Worm (Caenorhabditis elegans) whole organism, L2 larva: Measurements from ENCODE around the gene kqt-3.

Source experiments
- C34F6.9 ChIP-seq: fragments of 150-350 bp; optimal IDR thresholded peaks from 2 replicates; lab custom pipeline; 2014; ENCODE audit warnings: missing biosample characterization, missing genetic modification characterization
- F13H6.1 ChIP-seq: sonication (generic microtip); optimal IDR thresholded peaks from 2 replicates; lab custom pipeline; 2016; ENCODE audit warnings: missing genetic modification characterization, missing compliant biosample characterization
- R02D3.7 ChIP-seq: fragments of 150-350 bp; optimal IDR thresholded peaks from 2 replicates; lab custom pipeline; 2014; ENCODE audit warnings: missing biosample characterization, missing genetic modification characterization
- ZK546.5 ChIP-seq: sonication (generic microtip); optimal IDR thresholded peaks from 2 replicates; lab custom pipeline; 2017; ENCODE audit warnings: missing biosample characterization, missing genetic modification characterization
- alr-1 ChIP-seq: fragments of 150-350 bp; optimal IDR thresholded peaks from 2 replicates; lab custom pipeline; 2014; ENCODE audit warnings: missing biosample characterization, missing genetic modification characterization
- aly-2 ChIP-seq: fragments of 150-350 bp; optimal IDR thresholded peaks from 2 replicates; lab custom pipeline; 2014; ENCODE audit warnings: missing biosample characterization, missing genetic modification characterization
- ama-1 ChIP-seq: fragments of 150-350 bp; optimal IDR thresholded peaks from 2 replicates; lab custom pipeline; 2018; ENCODE audit warnings: inconsistent platforms
- blmp-1 ChIP-seq: sonication (generic microtip); optimal IDR thresholded peaks from 2 replicates; lab custom pipeline; 2017; ENCODE audit warnings: missing genetic modification characterization, mild to moderate bottlenecking, missing compliant biosample characterization, antibody characterized with exemption, moderate library complexity; ENCODE audit not compliant: insufficient read depth
- ceh-16 ChIP-seq: fragments of 150-350 bp; optimal IDR thresholded peaks from 2 replicates; lab custom pipeline; 2014; ENCODE audit warnings: missing biosample characterization, missing genetic modification characterization
- ceh-82 ChIP-seq: fragments of 150-350 bp; optimal IDR thresholded peaks from 2 replicates; lab custom pipeline; 2014; ENCODE audit warnings: missing biosample characterization, missing genetic modification characterization
- crh-2 ChIP-seq: sonication (generic microtip); optimal IDR thresholded peaks from 2 replicates; lab custom pipeline; 2017; ENCODE audit warnings: missing biosample characterization, missing genetic modification characterization
- dmd-4 ChIP-seq: sonication (generic microtip); optimal IDR thresholded peaks from 2 replicates; lab custom pipeline; 2017; ENCODE audit warnings: missing biosample characterization, missing genetic modification characterization
- egl-27 ChIP-seq: sonication (generic microtip); optimal IDR thresholded peaks from 3 replicates; lab custom pipeline; 2017; ENCODE audit warnings: missing biosample characterization, missing genetic modification reagents, missing genetic modification characterization
- elt-1 ChIP-seq: fragments of 150-350 bp; optimal IDR thresholded peaks from 2 replicates; lab custom pipeline; 2014; ENCODE audit warnings: missing biosample characterization, missing genetic modification characterization
- fos-1 ChIP-seq: fragments of 150-350 bp; optimal IDR thresholded peaks from 2 replicates; lab custom pipeline; 2014; ENCODE audit warnings: missing biosample characterization, missing genetic modification characterization
- lin-11 ChIP-seq: fragments of 150-350 bp; sonication (generic microtip); optimal IDR thresholded peaks from 2 replicates; lab custom pipeline; 2014; ENCODE audit warnings: missing biosample characterization, missing genetic modification characterization, inconsistent platforms, mixed read lengths
- lin-13 ChIP-seq: fragments of 150-350 bp; optimal IDR thresholded peaks from 2 replicates; lab custom pipeline; 2014; ENCODE audit warnings: missing biosample characterization, missing genetic modification reagents, missing genetic modification characterization
- lsy-2 ChIP-seq, 2 experiments: fragments of 150-350 bp in 1 of 2; sonication (generic microtip) in 1 of 2; optimal IDR thresholded peaks; 2 replicates each; lab custom pipeline; 2014 to 2017; ENCODE audit warnings: missing biosample characterization in 2 of 2, missing genetic modification characterization in 2 of 2
- mab-5 ChIP-seq: fragments of 150-350 bp; optimal IDR thresholded peaks from 2 replicates; lab custom pipeline; 2014; ENCODE audit warnings: missing biosample characterization, missing genetic modification characterization
- mbf-1 ChIP-seq: sonication (generic microtip); optimal IDR thresholded peaks from 2 replicates; lab custom pipeline; 2017; ENCODE audit warnings: missing biosample characterization, missing genetic modification characterization
- mdl-1 ChIP-seq, 2 experiments: fragments of 150-350 bp in 1 of 2; sonication (generic microtip) in 1 of 2; optimal IDR thresholded peaks; 2 replicates each; lab custom pipeline; 2017; ENCODE audit warnings: missing biosample characterization in 2 of 2, missing genetic modification characterization in 2 of 2
- nhr-10 ChIP-seq: sonication (generic microtip); optimal IDR thresholded peaks from 2 replicates; lab custom pipeline; 2017; ENCODE audit warnings: missing biosample characterization, missing genetic modification characterization
- nhr-11 ChIP-seq: fragments of 150-350 bp; optimal IDR thresholded peaks from 2 replicates; lab custom pipeline; 2014; ENCODE audit warnings: missing biosample characterization, missing genetic modification characterization
- nhr-12 ChIP-seq: fragments of 150-350 bp; optimal IDR thresholded peaks from 2 replicates; lab custom pipeline; 2014; ENCODE audit warnings: missing biosample characterization, missing genetic modification characterization
- nhr-129 ChIP-seq: fragments of 150-350 bp; optimal IDR thresholded peaks from 2 replicates; lab custom pipeline; 2014; ENCODE audit warnings: missing biosample characterization, missing genetic modification characterization
- nhr-21 ChIP-seq: fragments of 150-350 bp; optimal IDR thresholded peaks from 2 replicates; lab custom pipeline; 2014; ENCODE audit warnings: missing biosample characterization, missing genetic modification characterization
- nhr-237 ChIP-seq: fragments of 150-350 bp; optimal IDR thresholded peaks from 2 replicates; lab custom pipeline; 2014; ENCODE audit warnings: missing biosample characterization, missing genetic modification characterization
- nhr-25 ChIP-seq: fragments of 150-350 bp; sonication (generic microtip); optimal IDR thresholded peaks from 3 replicates; lab custom pipeline; 2014; ENCODE audit warnings: missing biosample characterization, missing genetic modification characterization
- nhr-6 ChIP-seq: fragments of 150-350 bp; optimal IDR thresholded peaks from 2 replicates; lab custom pipeline; 2014; ENCODE audit warnings: missing biosample characterization, missing genetic modification characterization
- peb-1 ChIP-seq: fragments of 150-350 bp; optimal IDR thresholded peaks from 2 replicates; lab custom pipeline; 2014; ENCODE audit warnings: missing biosample characterization, missing genetic modification characterization
- sma-3 ChIP-seq: sonication (generic microtip); optimal IDR thresholded peaks from 2 replicates; lab custom pipeline; 2016; ENCODE audit warnings: missing genetic modification reagents, missing genetic modification characterization, missing compliant biosample characterization
- sma-9 ChIP-seq, 2 experiments: fragments of 150-350 bp in 1 of 2; sonication (generic microtip) in 1 of 2; optimal IDR thresholded peaks; 2 replicates each; lab custom pipeline; 2014 to 2016; ENCODE audit warnings: missing genetic modification characterization in 2 of 2, mild to moderate bottlenecking in 1 of 2, missing biosample characterization in 1 of 2, missing compliant biosample characterization in 1 of 2, missing genetic modification reagents in 1 of 2, moderate library complexity in 1 of 2
- snpc-4 ChIP-seq: fragments of 150-350 bp; optimal IDR thresholded peaks from 2 replicates; lab custom pipeline; 2014; ENCODE audit warnings: missing biosample characterization, missing genetic modification characterization
- unc-55 ChIP-seq: fragments of 150-350 bp; sonication (generic microtip); optimal IDR thresholded peaks from 3 replicates; lab custom pipeline; 2014; ENCODE audit warnings: missing biosample characterization, missing genetic modification reagents, missing genetic modification characterization
- zag-1 ChIP-seq: fragments of 150-350 bp; optimal IDR thresholded peaks from 2 replicates; lab custom pipeline; 2014; ENCODE audit warnings: missing biosample characterization, missing genetic modification characterization

The kqt-3 gene

DNA sequence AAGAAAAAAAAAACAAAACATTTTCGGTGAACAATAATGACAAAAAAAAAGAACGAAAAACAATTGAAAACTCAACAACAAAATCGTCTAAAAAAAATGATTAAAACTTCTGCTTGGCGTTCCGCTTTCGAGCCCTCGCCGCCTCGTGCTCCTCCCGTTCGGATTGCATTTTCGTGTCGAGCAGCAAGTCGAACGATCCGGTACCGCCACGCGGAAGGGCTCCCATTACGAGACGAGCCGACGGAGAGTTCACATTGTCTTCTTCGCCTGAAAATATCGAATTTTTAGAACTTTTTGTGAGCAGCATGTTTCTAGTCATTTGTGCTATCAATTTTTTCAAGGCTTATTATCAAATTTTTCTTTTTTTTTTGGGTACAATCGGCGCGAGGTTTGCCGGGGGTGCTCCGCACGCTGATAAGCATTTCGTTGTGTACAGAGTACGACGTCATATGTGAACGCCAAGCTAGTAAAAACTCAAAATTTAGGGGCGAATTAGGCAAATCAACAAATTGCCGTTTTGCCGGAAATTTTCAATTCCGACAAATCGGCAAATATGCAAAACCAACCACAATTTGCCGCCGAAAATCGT lies 25.3 kb upstream of the kqt-3 start:
- TF ChIP-seq lsy-2 (tag; optimal IDR thresholded peaks at IDR 0.05; lab: Kevin White, UChicago), result no peak
- peak; percentile 55 for TF ChIP-seq fos-1

DNA sequence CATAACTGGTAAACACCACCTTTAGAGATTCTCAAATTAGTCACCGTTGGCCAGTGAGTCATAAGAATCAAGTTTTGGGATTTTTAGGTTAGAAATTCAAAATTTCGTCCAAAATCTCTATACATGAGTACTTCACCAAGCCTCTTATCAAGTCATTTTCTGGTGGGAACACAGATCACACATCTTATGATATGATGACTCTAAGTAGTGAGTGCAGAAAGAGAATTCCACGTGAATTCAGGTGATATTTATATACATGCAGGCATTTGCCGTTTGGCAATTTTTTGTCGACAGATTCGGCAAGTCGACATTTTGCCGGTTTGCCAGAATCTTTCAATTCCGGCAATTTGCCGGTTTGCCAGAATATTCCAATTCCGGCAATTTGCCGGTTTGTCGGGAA lies 24.0 kb upstream of the kqt-3 start:
- TF ChIP-seq sma-3 (GFP tag; lab: Kevin White, UChicago) (peak; percentile 21), snpc-4 (tag; lab: Kevin White, UChicago) (no peak), crh-2 (tag; lab: Kevin White, UChicago) (peak; percentile 32), nhr-237 (tag; lab: Kevin White, UChicago) (no peak), sma-9 (GFP tag; optimal IDR thresholded peaks at IDR 0.05; lab: Kevin White, UChicago) (peak; percentile 51), sma-9 (tag; optimal IDR thresholded peaks at IDR 0.05; lab: Kevin White, UChicago) (no peak)

DNA sequence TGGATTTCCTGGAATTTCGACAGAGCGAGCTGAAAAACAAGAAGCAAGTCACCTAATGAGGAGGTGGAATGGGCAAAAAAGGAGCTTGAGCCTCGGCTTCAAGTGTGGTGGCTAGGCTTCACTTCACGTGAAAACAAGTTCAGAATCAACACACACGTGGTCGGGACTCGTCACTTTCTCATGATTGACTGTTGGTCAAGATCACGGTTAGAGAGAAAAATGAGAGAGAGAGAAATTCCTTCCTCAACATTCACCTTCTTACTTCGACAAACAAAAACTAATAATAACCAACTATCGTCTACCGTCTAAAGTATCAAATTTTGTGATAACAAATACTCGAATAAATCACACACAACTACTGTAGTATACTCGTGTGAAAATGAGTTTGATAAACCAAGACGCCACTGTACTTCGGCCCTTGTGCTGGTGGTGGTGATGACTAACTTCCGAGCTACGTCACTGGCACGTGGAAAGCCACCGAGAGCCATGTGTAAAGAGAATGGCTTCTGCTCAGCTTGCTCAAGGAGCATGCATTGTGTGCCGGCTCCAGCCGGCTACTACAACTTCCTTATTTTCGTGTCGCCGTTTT lies 22.4 kb upstream of the kqt-3 start:
- TF ChIP-seq nhr-10 (tag; lab: Kevin White, UChicago) (no peak), blmp-1 (tag; lab: Kevin White, UChicago) (peak; percentile 92), peb-1 (no peak), egl-27 (tag; lab: Kevin White, UChicago) (no peak), F13H6.1 (tag; lab: Kevin White, UChicago) (no peak), dmd-4 (tag; lab: Kevin White, UChicago) (no peak), nhr-129 (tag; lab: Kevin White, UChicago) (peak; percentile 5), lsy-2 (tag; optimal IDR thresholded peaks at IDR 0.05; lab: Kevin White, UChicago) (no peak), mbf-1 (tag; lab: Kevin White, UChicago) (no peak), nhr-12 (tag; lab: Kevin White, UChicago) (no peak), fos-1 (peak; percentile 2), elt-1 (tag; lab: Kevin White, UChicago) (no peak), sma-9 (GFP tag; optimal IDR thresholded peaks at IDR 0.05; lab: Kevin White, UChicago) (peak; percentile 60), sma-9 (tag; optimal IDR thresholded peaks at IDR 0.05; lab: Kevin White, UChicago) (no peak), ceh-16 (tag; lab: Kevin White, UChicago) (no peak), ZK546.5 (tag; lab: Kevin White, UChicago) (no peak), mab-5 (tag; lab: Kevin White, UChicago) (no peak), aly-2 (no peak), ceh-82 (tag; lab: Kevin White, UChicago) (no peak), crh-2 (tag; lab: Kevin White, UChicago) (peak; percentile 17), zag-1 (tag; lab: Kevin White, UChicago) (no peak), lin-11 (tag; lab: Kevin White, UChicago) (no peak), ama-1 (lab: Kevin White, UChicago) (no peak), R02D3.7 (tag; lab: Kevin White, UChicago) (no peak), nhr-6 (no peak), mdl-1 (tag; optimal IDR thresholded peaks at IDR 0.05; lab: Kevin White, UChicago) (peak in 1 of 2 experiments; percentile 36), unc-55 (GFP tag; lab: Kevin White, UChicago) (no peak), lin-13 (GFP tag; lab: Kevin White, UChicago) (no peak), nhr-25 (tag; lab: Kevin White, UChicago) (peak; percentile 23), nhr-21 (peak; percentile 14), C34F6.9 (tag; lab: Kevin White, UChicago) (no peak)
- TF ChIP-seq, all 48 proteins: peak for 8

DNA sequence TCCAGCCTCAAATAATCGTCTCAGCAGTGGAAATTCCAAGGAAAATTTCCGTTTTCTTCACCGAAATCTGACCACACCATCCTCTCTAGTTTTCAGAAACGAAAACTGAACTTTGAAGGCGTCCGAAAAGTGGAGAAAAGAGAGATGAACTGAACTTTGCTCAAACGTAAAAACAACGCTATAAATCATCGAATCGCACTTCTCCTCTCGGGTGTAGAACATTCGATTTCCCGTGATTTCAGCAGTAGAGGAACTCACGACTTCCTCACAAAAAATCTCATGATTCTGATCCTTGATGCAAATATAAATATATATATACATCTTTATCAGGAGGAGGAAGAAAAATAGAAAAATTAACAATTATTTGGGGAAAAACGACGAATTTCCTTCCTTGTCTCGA lies 20.9 kb upstream of the kqt-3 start:
- TF ChIP-seq ceh-16 (tag; lab: Kevin White, UChicago) (no peak), sma-9 (GFP tag; optimal IDR thresholded peaks at IDR 0.05; lab: Kevin White, UChicago) (peak; percentile 22), sma-9 (tag; optimal IDR thresholded peaks at IDR 0.05; lab: Kevin White, UChicago) (no peak), F13H6.1 (tag; lab: Kevin White, UChicago) (no peak), mab-5 (tag; lab: Kevin White, UChicago) (peak; percentile 52), nhr-21 (peak; percentile 44)

ce11 chrII:13677927-13678326 lies 18.2 kb upstream of the kqt-3 start:
- no peak for TF ChIP-seq nhr-11 (tag; lab: Kevin White, UChicago)
- TF ChIP-seq zag-1 (tag; lab: Kevin White, UChicago), result no peak
- no peak for TF ChIP-seq blmp-1 (tag; lab: Kevin White, UChicago)
- no peak for TF ChIP-seq alr-1 (tag; lab: Kevin White, UChicago)
- TF ChIP-seq nhr-10 (tag; lab: Kevin White, UChicago), result no peak
